Worm (Caenorhabditis elegans) whole organism, L4/young adult: ENCODE measurements around the gene pgl-2.

Experiments
- W03F9.2 ChIP-seq: fragments of 150-350 bp; optimal IDR thresholded peaks from 2 replicates; lab custom pipeline; 2014; ENCODE audit warnings: missing biosample characterization, missing genetic modification characterization
- him-1 ChIP-seq: sonication (generic microtip); optimal IDR thresholded peaks from 2 replicates; lab custom pipeline; 2016; ENCODE audit warnings: missing genotype, missing genetic modification reagents, missing genetic modification characterization, missing compliant biosample characterization

- TF ChIP-seq him-1 = no peak
- peak; percentile 81 for TF ChIP-seq W03F9.2 (tag; lab: Kevin White, UChicago)
Measured at ce11 chrIII:8630833-8631232, 44.4 kb downstream of the pgl-2 start, which contains the start of gene dnj-10.
